Fruit fly (Drosophila melanogaster) whole organism, embryonic: ENCODE data around the gene CG13029.
A peak's percentile ranks its signal among the peaks of the same experiment; 100 is the strongest.

Experiments used
- B-H1 ChIP-seq: fragments of 200-800 bp; sonication (Bioruptor generic); IDR thresholded peaks from 3 replicates; pipeline ENCODE4 v1.3.6; 2022; ENCODE audit warnings: missing biosample characterization, missing genetic modification characterization
- BEAF-32 ChIP-seq: fragments of 200-800 bp; sonication (Bioruptor generic); optimal IDR thresholded peaks from 3 replicates; lab custom pipeline; 2017; ENCODE audit warnings: missing biosample characterization, missing genetic modification characterization, mild to moderate bottlenecking, moderate library complexity, missing genetic modification reagents
- CG10366 ChIP-seq: fragments of 200-800 bp; sonication (Bioruptor generic); IDR thresholded peaks from 2 replicates; pipeline ENCODE4 v1.3.6; 2022; ENCODE audit warnings: missing biosample characterization, missing genetic modification characterization
- CG11398 ChIP-seq: fragments of 200-800 bp; sonication (Bioruptor generic); optimal IDR thresholded peaks from 2 replicates; lab custom pipeline; 2016; ENCODE audit warnings: missing biosample characterization, missing genetic modification characterization
- CG1233 ChIP-seq: fragments of 200-800 bp; sonication (Bioruptor generic); optimal IDR thresholded peaks from 4 replicates; lab custom pipeline; 2018; ENCODE audit warnings: missing biosample characterization, mild to moderate bottlenecking, missing genetic modification characterization
- CG14014 ChIP-seq: fragments of 200-800 bp; sonication (Bioruptor generic); IDR thresholded peaks from 2 replicates; pipeline ENCODE4 v1.3.6; 2022; ENCODE audit warnings: missing biosample characterization, missing genetic modification characterization
- CG15696 ChIP-seq: fragments of 200-800 bp; sonication (Bioruptor generic); optimal IDR thresholded peaks from 2 replicates; lab custom pipeline; 2019; ENCODE audit warnings: missing biosample characterization, mild to moderate bottlenecking, missing genetic modification characterization, moderate library complexity
- CG16863 ChIP-seq: fragments of 200-800 bp; sonication (Bioruptor generic); optimal IDR thresholded peaks from 3 replicates; lab custom pipeline; 2016; ENCODE audit warnings: missing biosample characterization, missing genetic modification characterization
- CG17359 ChIP-seq: fragments of 200-800 bp; sonication (Bioruptor generic); optimal IDR thresholded peaks from 3 replicates; lab custom pipeline; 2018; ENCODE audit warnings: missing biosample characterization, mild to moderate bottlenecking, missing genetic modification characterization, moderate library complexity
- CG18619 ChIP-seq: fragments of 200-800 bp; sonication (Bioruptor generic); optimal IDR thresholded peaks from 3 replicates; lab custom pipeline; 2017; ENCODE audit warnings: missing biosample characterization, mild to moderate bottlenecking, missing genetic modification characterization
- CG2202 ChIP-seq: fragments of 200-800 bp; sonication (Bioruptor generic); optimal IDR thresholded peaks from 2 replicates; lab custom pipeline; 2018; ENCODE audit warnings: missing biosample characterization, mild to moderate bottlenecking, missing genetic modification characterization
- CG4328 ChIP-seq: fragments of 200-800 bp; sonication (Bioruptor generic); optimal IDR thresholded peaks from 3 replicates; lab custom pipeline; 2017; ENCODE audit warnings: missing biosample characterization, missing genetic modification reagents, missing genetic modification characterization
- CG4360 ChIP-seq: fragments of 200-800 bp; sonication (Bioruptor generic); IDR thresholded peaks from 2 replicates; pipeline ENCODE4 v1.3.6; 2022; ENCODE audit warnings: missing biosample characterization, missing genetic modification characterization
- CG5245 ChIP-seq: fragments of 200-800 bp; sonication (Bioruptor generic); optimal IDR thresholded peaks from 3 replicates; lab custom pipeline; 2016; ENCODE audit warnings: missing biosample characterization, missing genetic modification characterization
- Dip3 ChIP-seq: fragments of 200-800 bp; sonication (Bioruptor generic); optimal IDR thresholded peaks from 3 replicates; lab custom pipeline; 2016; ENCODE audit warnings: missing biosample characterization, missing genetic modification characterization
- Dref ChIP-seq: fragments of 200-800 bp; sonication (Bioruptor generic); IDR thresholded peaks from 2 replicates; pipeline ENCODE4 v1.3.6; 2022; ENCODE audit warnings: missing biosample characterization, missing genetic modification characterization
- E2f1 ChIP-seq: fragments of 200-800 bp; sonication (Bioruptor generic); IDR thresholded peaks from 2 replicates; pipeline ENCODE4 v1.3.6; 2022; ENCODE audit warnings: missing biosample characterization, missing genetic modification characterization
- Elba2 ChIP-seq: fragments of 200-800 bp; sonication (Bioruptor generic); optimal IDR thresholded peaks from 3 replicates; lab custom pipeline; 2016; ENCODE audit warnings: missing biosample characterization, missing genetic modification characterization
- Fer2 ChIP-seq: fragments of 200-800 bp; sonication (Bioruptor generic); optimal IDR thresholded peaks from 2 replicates; lab custom pipeline; 2018; ENCODE audit warnings: missing biosample characterization, mild to moderate bottlenecking, missing genetic modification characterization, moderate library complexity
- MTF-1 ChIP-seq: fragments of 200-800 bp; sonication (Bioruptor generic); optimal IDR thresholded peaks from 2 replicates; lab custom pipeline; 2018; ENCODE audit warnings: missing biosample characterization, mild to moderate bottlenecking, missing genetic modification characterization, borderline replicate concordance
- Med ChIP-seq: fragments of 200-800 bp; sonication (Bioruptor generic); peaks from one replicate; lab custom pipeline; 2016; ENCODE audit warnings: missing biosample characterization, missing genetic modification characterization, mild to moderate bottlenecking, inconsistent platforms, moderate library complexity
- Ravus ChIP-seq: fragments of 200-800 bp; sonication (Bioruptor generic); IDR thresholded peaks from 2 replicates; pipeline ENCODE4 v1.3.6; 2022; ENCODE audit warnings: missing biosample characterization, missing genetic modification characterization
- Scr ChIP-seq: fragments of 200-800 bp; sonication (Bioruptor generic); IDR thresholded peaks from 2 replicates; pipeline ENCODE4 v1.3.6; 2022; ENCODE audit warnings: missing biosample characterization, missing genetic modification characterization; ENCODE audit not compliant: partially characterized antibody
- Sry-β ChIP-seq: fragments of 200-800 bp; sonication (Bioruptor generic); optimal IDR thresholded peaks from 2 replicates; lab custom pipeline; 2018; ENCODE audit warnings: missing biosample characterization, mild to moderate bottlenecking, missing genetic modification characterization, moderate library complexity
- Usf ChIP-seq: fragments of 200-800 bp; sonication (Bioruptor generic); optimal IDR thresholded peaks from 2 replicates; lab custom pipeline; 2017; ENCODE audit warnings: missing genotype, missing biosample characterization, missing genetic modification characterization
- YL-1 ChIP-seq: fragments of 200-800 bp; sonication (Bioruptor generic); optimal IDR thresholded peaks from 3 replicates; lab custom pipeline; 2017; ENCODE audit warnings: missing biosample characterization, mild to moderate bottlenecking, missing genetic modification characterization
- ac ChIP-seq: fragments of 200-800 bp; sonication (Bioruptor generic); optimal IDR thresholded peaks from 3 replicates; lab custom pipeline; 2017; ENCODE audit warnings: missing biosample characterization, mild to moderate bottlenecking, missing genetic modification characterization
- al ChIP-seq: fragments of 200-800 bp; sonication (Bioruptor generic); IDR thresholded peaks from 2 replicates; pipeline ENCODE4 v1.3.6; 2022; ENCODE audit warnings: missing biosample characterization, missing genetic modification characterization
- bigmax ChIP-seq: fragments of 200-800 bp; sonication (Bioruptor generic); optimal IDR thresholded peaks from 2 replicates; lab custom pipeline; 2018; ENCODE audit warnings: missing biosample characterization, mild to moderate bottlenecking, missing genetic modification characterization
- cato ChIP-seq: fragments of 200-800 bp; sonication (Bioruptor generic); optimal IDR thresholded peaks from 2 replicates; lab custom pipeline; 2016; ENCODE audit warnings: missing biosample characterization, missing genetic modification characterization, borderline replicate concordance
- chm ChIP-seq: fragments of 200-800 bp; sonication (Bioruptor generic); IDR thresholded peaks from 2 replicates; pipeline ENCODE4 v1.3.6; 2022; ENCODE audit warnings: missing biosample characterization, missing genetic modification characterization
- crol ChIP-seq: fragments of 200-800 bp; sonication (Bioruptor generic); IDR thresholded peaks from 2 replicates; pipeline ENCODE4 v1.3.6; 2022; ENCODE audit warnings: missing biosample characterization, missing genetic modification characterization
- danr ChIP-seq: fragments of 200-800 bp; sonication (Bioruptor generic); IDR thresholded peaks from 2 replicates; pipeline ENCODE4 v1.3.6; 2022; ENCODE audit warnings: missing biosample characterization, missing genetic modification characterization
- esg ChIP-seq: fragments of 200-800 bp; sonication (Bioruptor generic); conservative IDR thresholded peaks from 2 replicates; pipeline ENCODE4 v1.3.6; 2022; ENCODE audit warnings: missing biosample characterization, missing genetic modification characterization
- ftz-f1 ChIP-seq: fragments of 200-800 bp; sonication (Bioruptor generic); optimal IDR thresholded peaks from 2 replicates; lab custom pipeline; 2016; ENCODE audit warnings: missing biosample characterization, missing genetic modification characterization
- gem ChIP-seq: fragments of 200-800 bp; sonication (Bioruptor generic); optimal IDR thresholded peaks from 2 replicates; lab custom pipeline; 2019; ENCODE audit warnings: missing biosample characterization, mild to moderate bottlenecking, missing genetic modification characterization, moderate library complexity
- h ChIP-seq: fragments of >200 bp; optimal IDR thresholded peaks from 2 replicates; lab custom pipeline; 2017
- jigr1 ChIP-seq: fragments of 200-800 bp; sonication (Bioruptor generic); IDR thresholded peaks from 3 replicates; pipeline ENCODE4 v1.3.6; 2022; ENCODE audit warnings: missing biosample characterization, missing genetic modification characterization
- kay ChIP-seq: fragments of 200-800 bp; sonication (Bioruptor generic); optimal IDR thresholded peaks from 2 replicates; lab custom pipeline; 2016; ENCODE audit warnings: missing biosample characterization, missing genetic modification characterization
- lab ChIP-seq: fragments of 200-800 bp; sonication (Bioruptor generic); optimal IDR thresholded peaks from 3 replicates; lab custom pipeline; 2017; ENCODE audit warnings: missing biosample characterization, missing genetic modification characterization, mild to moderate bottlenecking, moderate library complexity, missing genetic modification reagents
- lmd ChIP-seq: fragments of 200-800 bp; sonication (Bioruptor generic); IDR thresholded peaks from 2 replicates; pipeline ENCODE4 v1.3.6; 2022; ENCODE audit warnings: missing biosample characterization, missing genetic modification characterization
- lola ChIP-seq, 3 experiments: fragments of >200 bp in 2 of 3; fragments of 200-800 bp in 1 of 3; sonication (Bioruptor generic) in 1 of 3; optimal IDR thresholded peaks; 2 replicates each; lab custom pipeline; 2017 to 2019; ENCODE audit warnings: missing biosample characterization in 3 of 3, missing genetic modification characterization in 3 of 3, mild to moderate bottlenecking in 1 of 3, moderate library complexity in 1 of 3
- mirr ChIP-seq: fragments of 200-800 bp; sonication (Bioruptor generic); optimal IDR thresholded peaks from 3 replicates; lab custom pipeline; 2018; ENCODE audit warnings: missing biosample characterization, mild to moderate bottlenecking, missing genetic modification characterization
- nau ChIP-seq: fragments of 200-800 bp; sonication (Bioruptor generic); optimal IDR thresholded peaks from 3 replicates; lab custom pipeline; 2017; ENCODE audit warnings: missing biosample characterization, mild to moderate bottlenecking, missing genetic modification characterization, missing genetic modification reagents
- nerfin-2 ChIP-seq: fragments of 200-800 bp; sonication (Bioruptor generic); IDR thresholded peaks from 2 replicates; pipeline ENCODE4 v1.3.6; 2022; ENCODE audit warnings: missing biosample characterization, missing genetic modification characterization; ENCODE audit not compliant: partially characterized antibody
- scrt ChIP-seq: fragments of 200-800 bp; sonication (Bioruptor generic); optimal IDR thresholded peaks from 2 replicates; lab custom pipeline; 2018; ENCODE audit warnings: missing biosample characterization, mild to moderate bottlenecking, missing genetic modification characterization, moderate library complexity
- wdn ChIP-seq: fragments of 200-800 bp; sonication (Bioruptor generic); IDR thresholded peaks from 2 replicates; pipeline ENCODE4 v1.3.6; 2022; ENCODE audit warnings: missing biosample characterization, missing genetic modification characterization
- wek ChIP-seq: fragments of 200-800 bp; sonication (Bioruptor generic); optimal IDR thresholded peaks from 3 replicates; lab custom pipeline; 2018; ENCODE audit warnings: missing biosample characterization, mild to moderate bottlenecking, missing genetic modification characterization, moderate library complexity
- wor ChIP-seq: fragments of 200-800 bp; sonication (Bioruptor generic); IDR thresholded peaks from 2 replicates; pipeline ENCODE4 v1.3.6; 2022; ENCODE audit warnings: missing biosample characterization, missing genetic modification characterization

CG13029 gene

DNA sequence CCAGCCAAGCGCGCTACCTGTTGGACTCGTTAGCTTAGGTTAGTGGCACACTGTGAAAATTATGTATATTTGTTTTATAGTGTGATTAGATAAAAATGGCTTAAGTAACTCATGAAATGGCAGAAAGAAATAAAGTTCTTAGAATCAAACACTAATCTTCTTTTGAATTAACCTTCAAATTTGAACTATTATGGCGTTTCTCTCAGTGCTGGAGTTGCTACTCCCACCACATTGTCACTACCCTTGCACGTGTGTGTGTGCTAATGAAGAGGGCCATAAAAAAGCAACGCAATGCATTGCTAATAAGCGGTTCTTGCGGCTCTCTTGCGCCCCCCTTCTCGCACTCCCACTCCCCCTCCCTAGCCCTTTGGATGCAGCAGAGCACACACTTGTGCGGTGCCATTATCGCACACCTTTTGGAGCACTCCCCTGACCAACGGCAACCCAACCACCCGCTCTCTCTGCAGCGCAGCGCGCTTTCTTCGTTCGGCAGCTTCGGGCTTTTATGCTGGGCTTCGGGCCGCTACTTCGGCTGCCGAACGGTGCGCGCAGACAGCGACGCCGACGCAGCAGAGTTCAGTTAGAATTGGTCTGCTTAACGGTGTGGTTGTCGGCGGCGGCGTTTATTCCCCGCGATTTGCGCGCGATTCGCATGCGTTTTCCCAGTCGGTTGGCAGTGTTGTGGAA is 30.4 kb downstream of the CG13029 start (continued):
- TF ChIP-seq kay (GFP tag; lab: Kevin White, UChicago), result peak; percentile 68
- TF ChIP-seq crol (GFP tag; lab: Robert Waterston, UW), result peak; percentile 99
- TF ChIP-seq BEAF-32 (GFP tag; lab: Kevin White, UChicago), result no peak
- peak; percentile 90 for TF ChIP-seq E2f1 (GFP tag; lab: Robert Waterston, UW)
- no peak for TF ChIP-seq bigmax
- no peak for TF ChIP-seq h (lab: Kevin White, UChicago)
- peak; percentile 59 for TF ChIP-seq CG4328 (GFP tag; lab: Kevin White, UChicago)
- TF ChIP-seq CG10366 (GFP tag; lab: Robert Waterston, UW), result peak; percentile 95
- TF ChIP-seq gem (tag; lab: Kevin White, UChicago), result peak; percentile 95
- TF ChIP-seq wor, result peak; percentile 94
- TF ChIP-seq CG11398 (GFP tag; lab: Kevin White, UChicago), result peak; percentile 79
- peak; percentile 26 for TF ChIP-seq YL-1
- TF ChIP-seq Dref (GFP tag; lab: Robert Waterston, UW), result no peak
- TF ChIP-seq CG5245 (GFP tag; lab: Kevin White, UChicago), result peak; percentile 93
- no peak for TF ChIP-seq Dip3 (GFP tag; lab: Kevin White, UChicago)
- peak; percentile 83 for TF ChIP-seq CG1233
- peak; percentile 66 for TF ChIP-seq Usf (GFP tag; lab: Kevin White, UChicago)
- TF ChIP-seq wdn (GFP tag; lab: Robert Waterston, UW), result peak; percentile 75
- no peak for TF ChIP-seq mirr
- TF ChIP-seq CG2202, result peak; percentile 90
- peak; percentile 93 for TF ChIP-seq CG17359 (tag; lab: Kevin White, UChicago)
- TF ChIP-seq lmd (GFP tag; lab: Robert Waterston, UW), result peak; percentile 90
- TF ChIP-seq danr (GFP tag; lab: Robert Waterston, UW), result peak; percentile 87
- TF ChIP-seq scrt (GFP tag; lab: Kevin White, UChicago), result peak; percentile 76
- no peak for TF ChIP-seq nerfin-2 (GFP tag; lab: Robert Waterston, UW)
- peak; percentile 85 for TF ChIP-seq nau
- TF ChIP-seq Ravus (GFP tag; lab: Robert Waterston, UW), result peak; percentile 73
- TF ChIP-seq CG18619 (GFP tag; lab: Kevin White, UChicago), result peak; percentile 82
- TF ChIP-seq lola (GFP tag; optimal IDR thresholded peaks at IDR 0.05; lab: Kevin White, UChicago), result peak in 1 of 3 experiments; percentile 89
- TF ChIP-seq CG16863 (GFP tag; lab: Kevin White, UChicago), result peak; percentile 91
- peak; percentile 11 for TF ChIP-seq ftz-f1 (GFP tag; lab: Kevin White, UChicago)
- TF ChIP-seq lab (GFP tag; lab: Kevin White, UChicago), result peak; percentile 87
- TF ChIP-seq CG15696 (tag; lab: Kevin White, UChicago), result peak; percentile 52
- peak; percentile 36 for TF ChIP-seq Elba2 (GFP tag; lab: Kevin White, UChicago)
- TF ChIP-seq CG14014 (GFP tag; lab: Robert Waterston, UW), result peak; percentile 85
- TF ChIP-seq B-H1 (GFP tag; lab: Robert Waterston, UW), result peak; percentile 91
- TF ChIP-seq Scr, result no peak
- TF ChIP-seq ac, result no peak
- peak; percentile 38; the same call in 1 of the 2 replicates for TF ChIP-seq al (GFP tag; lab: Robert Waterston, UW)
- peak; percentile 57 for TF ChIP-seq Sry-β (GFP tag; lab: Kevin White, UChicago)
- TF ChIP-seq esg (GFP tag; lab: Robert Waterston, UW), result peak; percentile 89
- peak; percentile 70 for TF ChIP-seq wek (GFP tag; lab: Kevin White, UChicago)
- TF ChIP-seq Fer2, result peak; percentile 46
- peak; percentile 80 for TF ChIP-seq MTF-1 (GFP tag; lab: Kevin White, UChicago)
- peak; percentile 78; the same call in 2 of the 3 replicates for TF ChIP-seq jigr1 (GFP tag; lab: Robert Waterston, UW)
- TF ChIP-seq CG4360 (GFP tag; lab: Robert Waterston, UW), result peak; percentile 77
- peak; percentile 95 for TF ChIP-seq Med (GFP tag; lab: Kevin White, UChicago)
- peak; percentile 83 for TF ChIP-seq cato (GFP tag; lab: Kevin White, UChicago)
- TF ChIP-seq chm (GFP tag; lab: Robert Waterston, UW), result peak; percentile 94
